Worm (Caenorhabditis elegans) whole organism, L4 larva: Measurements from ENCODE around the gene mrck-1.

Experiments used
- D1046.2 ChIP-seq: fragments of 200-800 bp; sonication (Bioruptor generic); IDR thresholded peaks from 2 replicates; pipeline ENCODE4 v1.3.6; 2022; ENCODE audit warnings: missing genetic modification characterization, missing compliant biosample characterization
- F10B5.3 ChIP-seq: sonication (generic microtip); optimal IDR thresholded peaks from 2 replicates; lab custom pipeline; 2016; ENCODE audit warnings: mild to moderate bottlenecking, missing genetic modification characterization, missing compliant biosample characterization
- F37D6.2 ChIP-seq: sonication (generic microtip); optimal IDR thresholded peaks from 2 replicates; lab custom pipeline; 2016; ENCODE audit warnings: mild to moderate bottlenecking, missing genetic modification characterization, missing compliant biosample characterization
- R02D3.7 ChIP-seq: fragments of 150-350 bp; sonication (generic microtip); optimal IDR thresholded peaks from 3 replicates; lab custom pipeline; 2014; ENCODE audit warnings: missing biosample characterization, missing genetic modification characterization
- Y75B8A.6 ChIP-seq: fragments of 200-800 bp; sonication (Bioruptor generic); IDR thresholded peaks from 2 replicates; pipeline ENCODE4 v1.3.6; 2022; ENCODE audit warnings: missing genetic modification reagents, missing genetic modification characterization, missing compliant biosample characterization
- aha-1 ChIP-seq: fragments of 150-350 bp; peaks from one replicate; lab custom pipeline; 2014; ENCODE audit warnings: missing biosample characterization, missing genetic modification characterization
- ama-1 ChIP-seq: fragments of 150-350 bp; optimal IDR thresholded peaks from 2 replicates; lab custom pipeline; 2014; ENCODE audit warnings: inconsistent platforms, mixed read lengths
- ceh-20 ChIP-seq: fragments of 200-800 bp; sonication (Bioruptor generic); IDR thresholded peaks from 2 replicates; pipeline ENCODE4 v1.3.6; 2022; ENCODE audit warnings: missing genetic modification reagents, missing genetic modification characterization, missing compliant biosample characterization
- ceh-28 ChIP-seq: fragments of 150-350 bp; optimal IDR thresholded peaks from 2 replicates; lab custom pipeline; 2014; ENCODE audit warnings: missing biosample characterization, missing genetic modification reagents, missing genetic modification characterization
- ctbp-1 ChIP-seq: fragments of 200-800 bp; sonication (Bioruptor generic); IDR thresholded peaks from 2 replicates; pipeline ENCODE4 v1.3.6; 2022; ENCODE audit warnings: missing genetic modification reagents, missing genetic modification characterization, missing compliant biosample characterization
- daf-12 ChIP-seq: fragments of 150-350 bp; optimal IDR thresholded peaks from 2 replicates; lab custom pipeline; 2014; ENCODE audit warnings: missing biosample characterization, missing genetic modification reagents, missing genetic modification characterization
- daf-16 ChIP-seq, 3 experiments: sonication (generic microtip); optimal IDR thresholded peaks; 2 replicates each; lab custom pipeline; 2016 to 2017; ENCODE audit warnings: missing genetic modification characterization in 3 of 3, missing genetic modification reagents in 3 of 3, mild to moderate bottlenecking in 2 of 3, missing compliant biosample characterization in 2 of 3, missing biosample characterization in 1 of 3, moderate library complexity in 1 of 3
- daf-19 ChIP-seq: fragments of 200-800 bp; sonication (Bioruptor generic); conservative IDR thresholded peaks from 2 replicates; pipeline ENCODE4 v1.3.6; 2022; ENCODE audit warnings: missing genetic modification characterization, missing compliant biosample characterization
- dmd-8 ChIP-seq: fragments of 200-800 bp; sonication (Bioruptor generic); IDR thresholded peaks from 2 replicates; pipeline ENCODE4 v1.3.6; 2022; ENCODE audit warnings: missing genetic modification characterization, missing compliant biosample characterization
- dpl-1 ChIP-seq: fragments of 150-350 bp; optimal IDR thresholded peaks from 2 replicates; lab custom pipeline; 2014; ENCODE audit warnings: missing biosample characterization, missing genetic modification reagents, missing genetic modification characterization
- duxl-1 ChIP-seq: sonication (generic microtip); optimal IDR thresholded peaks from 2 replicates; lab custom pipeline; 2016; ENCODE audit warnings: mild to moderate bottlenecking, missing genetic modification characterization, moderate library complexity, missing compliant biosample characterization; ENCODE audit not compliant: poor library complexity
- dve-1 ChIP-seq: sonication (generic microtip); optimal IDR thresholded peaks from 2 replicates; lab custom pipeline; 2017; ENCODE audit warnings: antibody characterized with exemption, mild to moderate bottlenecking, missing genetic modification characterization, missing compliant biosample characterization; ENCODE audit not compliant: insufficient read depth
- egl-43 ChIP-seq: fragments of 200-800 bp; sonication (Bioruptor generic); IDR thresholded peaks from 2 replicates; pipeline ENCODE4 v1.3.6; 2022; ENCODE audit warnings: missing genetic modification reagents, missing genetic modification characterization, missing compliant biosample characterization
- fos-1 ChIP-seq: fragments of 150-350 bp; optimal IDR thresholded peaks from 2 replicates; lab custom pipeline; 2014; ENCODE audit warnings: missing biosample characterization, missing genetic modification characterization
- hif-1 ChIP-seq, 2 experiments: sonication (generic microtip); optimal IDR thresholded peaks; 2 replicates each; lab custom pipeline; 2016 to 2017; ENCODE audit warnings: missing compliant biosample characterization in 2 of 2, missing genetic modification characterization in 2 of 2, missing genetic modification reagents in 2 of 2, missing genotype in 2 of 2, mild to moderate bottlenecking in 1 of 2
- hmg-1.1 ChIP-seq: fragments of 200-800 bp; sonication (Bioruptor generic); IDR thresholded peaks from 2 replicates; pipeline ENCODE4 v1.3.6; 2022; ENCODE audit warnings: missing genetic modification reagents, missing genetic modification characterization, missing compliant biosample characterization
- lin-13 ChIP-seq: fragments of 150-350 bp; optimal IDR thresholded peaks from 2 replicates; lab custom pipeline; 2014; ENCODE audit warnings: missing biosample characterization, missing genetic modification reagents, missing genetic modification characterization
- lin-15B ChIP-seq: fragments of 150-350 bp; sonication (generic microtip); optimal IDR thresholded peaks from 3 replicates; lab custom pipeline; 2014; ENCODE audit warnings: missing biosample characterization, missing genetic modification characterization
- lin-39 ChIP-seq: fragments of 150-350 bp; optimal IDR thresholded peaks from 2 replicates; lab custom pipeline; 2014; ENCODE audit warnings: missing biosample characterization, missing genetic modification reagents, missing genetic modification characterization
- lsy-2 ChIP-seq, 2 experiments: fragments of 150-350 bp in 1 of 2; sonication (generic microtip) in 1 of 2; optimal IDR thresholded peaks; 2 replicates each; lab custom pipeline; 2014 to 2017; ENCODE audit warnings: missing biosample characterization in 2 of 2, missing genetic modification characterization in 2 of 2
- madf-5 ChIP-seq, 2 experiments: fragments of 200-800 bp; sonication (Bioruptor generic); IDR thresholded peaks; 2 replicates each; pipeline ENCODE4 v1.3.6; 2022; ENCODE audit warnings: missing compliant biosample characterization in 2 of 2, missing genetic modification characterization in 2 of 2
- mdt-29 ChIP-seq: fragments of 200-800 bp; sonication (Bioruptor generic); IDR thresholded peaks from 2 replicates; pipeline ENCODE4 v1.3.6; 2022; ENCODE audit warnings: missing genetic modification reagents, missing genetic modification characterization, missing compliant biosample characterization
- mep-1 ChIP-seq: fragments of 150-350 bp; sonication (generic microtip); optimal IDR thresholded peaks from 3 replicates; lab custom pipeline; 2014; ENCODE audit warnings: missing biosample characterization, missing genetic modification characterization
- mes-2 ChIP-seq: sonication (generic microtip); optimal IDR thresholded peaks from 2 replicates; lab custom pipeline; 2016; ENCODE audit warnings: missing genotype, mild to moderate bottlenecking, missing genetic modification characterization, missing compliant biosample characterization; ENCODE audit not compliant: poor library complexity, severe bottlenecking
- nhr-111 ChIP-seq: fragments of 200-800 bp; sonication (Bioruptor generic); optimal IDR thresholded peaks from 2 replicates; lab custom pipeline; 2018; ENCODE audit warnings: mild to moderate bottlenecking, missing genetic modification characterization, missing compliant biosample characterization
- nhr-42 ChIP-seq: fragments of 200-800 bp; sonication (Bioruptor generic); IDR thresholded peaks from 2 replicates; pipeline ENCODE4 v1.3.6; 2022; ENCODE audit warnings: missing genetic modification characterization, missing compliant biosample characterization
- nhr-76 ChIP-seq: fragments of 150-350 bp; optimal IDR thresholded peaks from 2 replicates; lab custom pipeline; 2014; ENCODE audit warnings: missing biosample characterization, missing genetic modification characterization
- nhr-77 ChIP-seq: fragments of 150-350 bp; optimal IDR thresholded peaks from 2 replicates; lab custom pipeline; 2014; ENCODE audit warnings: missing biosample characterization, missing genetic modification characterization
- php-3 ChIP-seq: fragments of 200-800 bp; sonication (Bioruptor generic); IDR thresholded peaks from 2 replicates; pipeline ENCODE4 v1.3.6; 2022; ENCODE audit warnings: missing genetic modification reagents, missing genetic modification characterization, missing compliant biosample characterization
- skn-1 ChIP-seq: fragments of 150-350 bp; optimal IDR thresholded peaks from 2 replicates; lab custom pipeline; 2014; ENCODE audit warnings: missing biosample characterization, missing genetic modification characterization
- spr-1 ChIP-seq: sonication (generic microtip); optimal IDR thresholded peaks from 2 replicates; lab custom pipeline; 2016; ENCODE audit warnings: mild to moderate bottlenecking, missing genetic modification characterization, missing compliant biosample characterization
- spr-3 ChIP-seq: fragments of 200-800 bp; sonication (Bioruptor generic); optimal IDR thresholded peaks from 2 replicates; lab custom pipeline; 2018; ENCODE audit warnings: mild to moderate bottlenecking, missing genetic modification characterization, missing compliant biosample characterization
- unc-39 ChIP-seq: sonication (generic microtip); optimal IDR thresholded peaks from 2 replicates; lab custom pipeline; 2017; ENCODE audit warnings: missing biosample characterization, missing genetic modification characterization
- unc-62 ChIP-seq, 3 experiments: fragments of 150-350 bp in 1 of 3; sonication (generic microtip); optimal IDR thresholded peaks in 2 of 3; peaks in 1 of 3; 1 replicate in 1 of 3; 2 replicates in 2 of 3; lab custom pipeline; 2014 to 2017; ENCODE audit warnings: missing biosample characterization in 3 of 3, missing genetic modification characterization in 3 of 3, missing genetic modification reagents in 3 of 3, missing genotype in 1 of 3
- zag-1 ChIP-seq: fragments of 150-350 bp; optimal IDR thresholded peaks from 2 replicates; lab custom pipeline; 2014; ENCODE audit warnings: missing biosample characterization, missing genetic modification characterization
- zfp-2 ChIP-seq: sonication (generic microtip); optimal IDR thresholded peaks from 2 replicates; lab custom pipeline; 2016; ENCODE audit warnings: mild to moderate bottlenecking, missing genetic modification characterization, missing compliant biosample characterization

mrck-1 gene

ce11 chrV:6225745-6226528 lies 41.1 kb downstream of the mrck-1 start (continued):
- TF ChIP-seq php-3 (GFP tag; lab: Robert Waterston, UW), result peak; percentile 52; the same call in 1 of the 2 replicates
- no peak for TF ChIP-seq lin-15B (tag; lab: Kevin White, UChicago)
- no peak for TF ChIP-seq unc-39 (tag; lab: Kevin White, UChicago)
- TF ChIP-seq fos-1 (tag; lab: Kevin White, UChicago), result no peak
- TF ChIP-seq mes-2 (tag; lab: Kevin White, UChicago), result no peak
- TF ChIP-seq egl-43, result peak; percentile 70; the same call in 1 of the 2 replicates

- TF ChIP-seq nhr-111 (GFP tag; lab: Kevin White, UChicago), result no peak
- no peak for TF ChIP-seq dmd-8 (GFP tag; lab: Robert Waterston, UW)
- TF ChIP-seq nhr-42 (GFP tag; lab: Robert Waterston, UW), result 0 out of 2 replicates have a peak, but pooled peaks have one; percentile 4
- TF ChIP-seq Y75B8A.6 (GFP tag; lab: Robert Waterston, UW), result peak; percentile 10; the same call in 1 of the 2 replicates
- TF ChIP-seq dve-1 (tag; lab: Kevin White, UChicago), result peak; percentile 0
- no peak for TF ChIP-seq mep-1 (tag; lab: Kevin White, UChicago)
- TF ChIP-seq aha-1 (tag; lab: Kevin White, UChicago), result peak; percentile 94
- TF ChIP-seq nhr-77 (tag; lab: Kevin White, UChicago), result peak; percentile 34
- TF ChIP-seq lsy-2 (tag; optimal IDR thresholded peaks at IDR 0.05; lab: Kevin White, UChicago), result peak in 1 of 2 experiments; percentile 36
- peak; percentile 29 for TF ChIP-seq spr-3 (GFP tag; lab: Kevin White, UChicago)
- TF ChIP-seq php-3 (GFP tag; lab: Robert Waterston, UW), result peak; percentile 9; the same call in 1 of the 2 replicates
- TF ChIP-seq daf-12, result no peak
- TF ChIP-seq mes-2 (tag; lab: Kevin White, UChicago), result peak; percentile 52
- no peak for TF ChIP-seq hif-1 (tag; optimal IDR thresholded peaks at IDR 0.05; lab: Kevin White, UChicago)
- TF ChIP-seq unc-62 (GFP tag; optimal IDR thresholded peaks at IDR 0.05 in 1 of 2; lab: Kevin White, UChicago), result peak in 1 of 2 experiments; percentile 97
- TF ChIP-seq unc-62 (tag; optimal IDR thresholded peaks at IDR 0.05; lab: Kevin White, UChicago), result no peak
- TF ChIP-seq duxl-1 (tag; lab: Kevin White, UChicago), result peak; percentile 37
These were observed 42.0 kb downstream of the mrck-1 start for ce11 chrV:6224984-6225617.

- TF ChIP-seq dpl-1 (GFP tag; lab: Kevin White, UChicago), result peak; percentile 54
- TF ChIP-seq lin-39 (tag; lab: Kevin White, UChicago), result no peak
- TF ChIP-seq zag-1 (tag; lab: Kevin White, UChicago), result peak; percentile 20
- peak; percentile 96 for TF ChIP-seq ctbp-1 (GFP tag; lab: Robert Waterston, UW)
- peak; percentile 97 for TF ChIP-seq ama-1
- TF ChIP-seq hmg-1.1 (GFP tag; lab: Robert Waterston, UW), result peak; percentile 88
- TF ChIP-seq mes-2 (tag; lab: Kevin White, UChicago), result peak; percentile 92
- peak; percentile 92 for TF ChIP-seq daf-19 (GFP tag; lab: Robert Waterston, UW)
- TF ChIP-seq F37D6.2 (tag; lab: Kevin White, UChicago), result peak; percentile 88
- peak; percentile 67 for TF ChIP-seq duxl-1 (tag; lab: Kevin White, UChicago)
- 0 out of 2 replicates have a peak, but pooled peaks have one; percentile 61 for TF ChIP-seq D1046.2 (GFP tag; lab: Robert Waterston, UW)
- peak; percentile 23 for TF ChIP-seq lin-15B (tag; lab: Kevin White, UChicago)
- peak in 1 of 2 experiments; percentile 78; a peak in 2 of 4 replicates for TF ChIP-seq madf-5 (GFP tag; IDR thresholded peaks at IDR 0.05; lab: Robert Waterston, UW)
- TF ChIP-seq F10B5.3 (tag; lab: Kevin White, UChicago), result no peak
- peak; percentile 46 for TF ChIP-seq ceh-28 (tag; lab: Kevin White, UChicago)
- TF ChIP-seq zfp-2 (tag; lab: Kevin White, UChicago), result peak; percentile 32
- peak; percentile 92 for TF ChIP-seq egl-43
- peak; percentile 72 for TF ChIP-seq lin-13 (GFP tag; lab: Kevin White, UChicago)
- peak; percentile 98 for TF ChIP-seq dve-1 (tag; lab: Kevin White, UChicago)
- peak; percentile 60 for TF ChIP-seq skn-1
- peak; percentile 73 for TF ChIP-seq spr-1 (tag; lab: Kevin White, UChicago)
- TF ChIP-seq unc-62 (GFP tag; optimal IDR thresholded peaks at IDR 0.05 in 1 of 2; lab: Kevin White, UChicago), result peak in 1 of 2 experiments; percentile 99
- no peak for TF ChIP-seq unc-62 (tag; optimal IDR thresholded peaks at IDR 0.05; lab: Kevin White, UChicago)
- peak; percentile 95; the same call in 1 of the 2 replicates for TF ChIP-seq ceh-20
- TF ChIP-seq daf-12, result no peak
- no peak for TF ChIP-seq R02D3.7 (tag; lab: Kevin White, UChicago)
- TF ChIP-seq nhr-76 (tag; lab: Kevin White, UChicago), result peak; percentile 21
- peak; percentile 47 to 65 for TF ChIP-seq daf-16 (GFP tag; optimal IDR thresholded peaks at IDR 0.05; lab: Kevin White, UChicago)
- TF ChIP-seq daf-16 (tag; optimal IDR thresholded peaks at IDR 0.05; lab: Kevin White, UChicago), result peak; percentile 94
- peak; percentile 89 for TF ChIP-seq mdt-29 (GFP tag; lab: Robert Waterston, UW)
These were observed 42.6 kb downstream of the mrck-1 start for ce11 chrV:6224494-6224959.
